Worm (Caenorhabditis elegans) whole organism, L4 larva: ENCODE results near the gene srt-45.

ENCODE experiments used
- D1046.2 ChIP-seq: fragments of 200-800 bp; sonication (Bioruptor generic); IDR thresholded peaks from 2 replicates; pipeline ENCODE4 v1.3.6; 2022; ENCODE audit warnings: missing genetic modification characterization, missing compliant biosample characterization
- Y75B8A.6 ChIP-seq: fragments of 200-800 bp; sonication (Bioruptor generic); IDR thresholded peaks from 2 replicates; pipeline ENCODE4 v1.3.6; 2022; ENCODE audit warnings: missing genetic modification reagents, missing genetic modification characterization, missing compliant biosample characterization
- ZK337.2 ChIP-seq: fragments of 200-800 bp; sonication (Bioruptor generic); IDR thresholded peaks from 2 replicates; pipeline ENCODE4 v1.3.6; 2022; ENCODE audit warnings: missing genetic modification reagents, missing genetic modification characterization, missing compliant biosample characterization
- ZK546.5 ChIP-seq, 2 experiments: sonication (generic microtip); optimal IDR thresholded peaks; 2 replicates each; lab custom pipeline; 2017; ENCODE audit warnings: missing biosample characterization in 2 of 2, missing genetic modification characterization in 2 of 2
- aha-1 ChIP-seq: fragments of 150-350 bp; peaks from one replicate; lab custom pipeline; 2014; ENCODE audit warnings: missing biosample characterization, missing genetic modification characterization
- attf-4 ChIP-seq: sonication (generic microtip); optimal IDR thresholded peaks from 3 replicates; lab custom pipeline; 2017; ENCODE audit warnings: missing biosample characterization, missing genetic modification characterization
- ceh-28 ChIP-seq: fragments of 150-350 bp; optimal IDR thresholded peaks from 2 replicates; lab custom pipeline; 2014; ENCODE audit warnings: missing biosample characterization, missing genetic modification reagents, missing genetic modification characterization
- daf-16 ChIP-seq, 3 experiments: sonication (generic microtip); optimal IDR thresholded peaks; 2 replicates each; lab custom pipeline; 2016 to 2017; ENCODE audit warnings: missing genetic modification characterization in 3 of 3, missing genetic modification reagents in 3 of 3, mild to moderate bottlenecking in 2 of 3, missing compliant biosample characterization in 2 of 3, missing biosample characterization in 1 of 3, moderate library complexity in 1 of 3
- daf-19 ChIP-seq: fragments of 200-800 bp; sonication (Bioruptor generic); conservative IDR thresholded peaks from 2 replicates; pipeline ENCODE4 v1.3.6; 2022; ENCODE audit warnings: missing genetic modification characterization, missing compliant biosample characterization
- dmd-6 ChIP-seq: fragments of 200-800 bp; sonication (Bioruptor generic); IDR thresholded peaks from 2 replicates; pipeline ENCODE4 v1.3.6; 2022; ENCODE audit warnings: missing genetic modification reagents, missing genetic modification characterization, missing compliant biosample characterization
- dmd-8 ChIP-seq: fragments of 200-800 bp; sonication (Bioruptor generic); IDR thresholded peaks from 2 replicates; pipeline ENCODE4 v1.3.6; 2022; ENCODE audit warnings: missing genetic modification characterization, missing compliant biosample characterization
- dve-1 ChIP-seq: sonication (generic microtip); optimal IDR thresholded peaks from 2 replicates; lab custom pipeline; 2017; ENCODE audit warnings: antibody characterized with exemption, mild to moderate bottlenecking, missing genetic modification characterization, missing compliant biosample characterization; ENCODE audit not compliant: insufficient read depth
- hlh-11 ChIP-seq: fragments of 200-800 bp; sonication (Bioruptor generic); optimal IDR thresholded peaks from 2 replicates; lab custom pipeline; 2018; ENCODE audit warnings: mild to moderate bottlenecking, missing genetic modification characterization, missing compliant biosample characterization
- lin-1 ChIP-seq: fragments of 200-800 bp; sonication (Bioruptor generic); IDR thresholded peaks from 2 replicates; pipeline ENCODE4 v1.3.6; 2022; ENCODE audit warnings: missing genetic modification reagents, missing genetic modification characterization, missing compliant biosample characterization
- lin-38 ChIP-seq: fragments of 200-800 bp; sonication (Bioruptor generic); IDR thresholded peaks from 2 replicates; pipeline ENCODE4 v1.3.6; 2022; ENCODE audit warnings: missing genetic modification reagents, missing genetic modification characterization, missing compliant biosample characterization
- lin-39 ChIP-seq: fragments of 150-350 bp; optimal IDR thresholded peaks from 2 replicates; lab custom pipeline; 2014; ENCODE audit warnings: missing biosample characterization, missing genetic modification reagents, missing genetic modification characterization
- lir-3 ChIP-seq: sonication (generic microtip); optimal IDR thresholded peaks from 2 replicates; lab custom pipeline; 2016; ENCODE audit warnings: mild to moderate bottlenecking, missing genetic modification characterization, missing compliant biosample characterization
- lsy-2 ChIP-seq, 2 experiments: fragments of 150-350 bp in 1 of 2; sonication (generic microtip) in 1 of 2; optimal IDR thresholded peaks; 2 replicates each; lab custom pipeline; 2014 to 2017; ENCODE audit warnings: missing biosample characterization in 2 of 2, missing genetic modification characterization in 2 of 2
- madf-5 ChIP-seq, 2 experiments: fragments of 200-800 bp; sonication (Bioruptor generic); IDR thresholded peaks; 2 replicates each; pipeline ENCODE4 v1.3.6; 2022; ENCODE audit warnings: missing compliant biosample characterization in 2 of 2, missing genetic modification characterization in 2 of 2
- mdl-1 ChIP-seq, 2 experiments: fragments of 150-350 bp in 1 of 2; sonication (generic microtip) in 1 of 2; optimal IDR thresholded peaks; 2 replicates each; lab custom pipeline; 2014 to 2017; ENCODE audit warnings: missing biosample characterization in 2 of 2, missing genetic modification characterization in 2 of 2
- mxl-3 ChIP-seq: fragments of 200-800 bp; sonication (Bioruptor generic); optimal IDR thresholded peaks from 2 replicates; lab custom pipeline; 2018; ENCODE audit warnings: mild to moderate bottlenecking, missing genetic modification characterization, missing compliant biosample characterization
- nhr-28 ChIP-seq: fragments of 150-350 bp; optimal IDR thresholded peaks from 2 replicates; lab custom pipeline; 2014; ENCODE audit warnings: missing biosample characterization, missing genetic modification characterization
- nhr-77 ChIP-seq: fragments of 150-350 bp; optimal IDR thresholded peaks from 2 replicates; lab custom pipeline; 2014; ENCODE audit warnings: missing biosample characterization, missing genetic modification characterization
- php-3 ChIP-seq: fragments of 200-800 bp; sonication (Bioruptor generic); IDR thresholded peaks from 2 replicates; pipeline ENCODE4 v1.3.6; 2022; ENCODE audit warnings: missing genetic modification reagents, missing genetic modification characterization, missing compliant biosample characterization
- pqm-1 ChIP-seq: sonication (generic microtip); optimal IDR thresholded peaks from 2 replicates; lab custom pipeline; 2017; ENCODE audit warnings: missing biosample characterization, missing genetic modification characterization
- set-16 ChIP-seq: fragments of 200-800 bp; sonication (Bioruptor generic); IDR thresholded peaks from 2 replicates; pipeline ENCODE4 v1.3.6; 2022; ENCODE audit warnings: missing genetic modification reagents, missing genetic modification characterization, missing compliant biosample characterization
- skn-1 ChIP-seq: fragments of 150-350 bp; optimal IDR thresholded peaks from 2 replicates; lab custom pipeline; 2014; ENCODE audit warnings: missing biosample characterization, missing genetic modification characterization
- spr-3 ChIP-seq: fragments of 200-800 bp; sonication (Bioruptor generic); optimal IDR thresholded peaks from 2 replicates; lab custom pipeline; 2018; ENCODE audit warnings: mild to moderate bottlenecking, missing genetic modification characterization, missing compliant biosample characterization
- tra-1 ChIP-seq: fragments of 200-800 bp; sonication (Bioruptor generic); IDR thresholded peaks from 2 replicates; pipeline ENCODE4 v1.3.6; 2022; ENCODE audit warnings: missing genetic modification reagents, missing genetic modification characterization, missing compliant biosample characterization
- zfp-2 ChIP-seq: sonication (generic microtip); optimal IDR thresholded peaks from 2 replicates; lab custom pipeline; 2016; ENCODE audit warnings: mild to moderate bottlenecking, missing genetic modification characterization, missing compliant biosample characterization
- ztf-7 ChIP-seq: fragments of 150-350 bp; optimal IDR thresholded peaks from 2 replicates; lab custom pipeline; 2014; ENCODE audit warnings: missing biosample characterization, missing genetic modification characterization

The srt-45 gene

DNA sequence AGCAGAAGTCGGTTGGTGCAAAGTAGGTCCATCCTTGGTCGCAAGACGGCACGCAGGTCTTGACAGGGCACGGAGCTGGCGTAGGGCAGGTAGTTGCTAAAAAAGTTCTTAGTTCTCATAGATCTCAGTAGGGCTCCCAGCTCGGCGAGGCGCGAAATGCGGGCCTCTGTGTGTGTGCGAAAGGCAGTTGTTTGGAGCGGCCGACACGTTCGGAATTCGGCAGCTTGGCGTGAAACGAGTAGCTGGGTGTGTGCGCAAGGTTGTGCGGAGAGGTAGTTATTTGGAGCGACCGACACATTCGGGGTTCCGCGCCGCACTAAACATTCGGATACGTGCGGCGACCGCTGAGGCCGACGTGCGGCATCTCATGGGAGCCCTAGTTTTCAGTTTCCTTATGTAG, 31.1 kb upstream of the srt-45 start:
- TF ChIP-seq set-16 (GFP tag; lab: Robert Waterston, UW) (peak; percentile 76), lin-1 (no peak)
- TF ChIP-seq, all 104 proteins: peak for 1

DNA sequence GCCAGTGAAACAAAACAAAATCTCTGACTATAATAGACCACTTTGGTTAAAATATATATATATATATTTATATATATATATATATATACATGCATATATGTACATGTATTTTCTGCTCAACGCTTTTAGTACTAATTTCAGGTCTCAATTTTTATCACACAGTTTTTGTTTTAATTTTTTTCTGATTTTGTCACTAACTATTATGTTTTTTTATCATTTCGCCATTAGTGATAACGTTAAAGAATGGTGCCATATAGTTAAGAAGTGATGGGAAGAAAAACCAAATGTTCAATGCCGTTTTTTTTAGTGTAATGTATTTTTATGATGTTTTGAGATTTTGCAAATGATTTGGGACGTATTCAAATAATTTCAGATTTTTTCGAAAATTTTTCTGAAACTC, 29.6 kb upstream of the srt-45 start:
- TF ChIP-seq dmd-8 (GFP tag; lab: Robert Waterston, UW) (no peak), Y75B8A.6 (GFP tag; lab: Robert Waterston, UW) (no peak), spr-3 (GFP tag; lab: Kevin White, UChicago) (no peak), tra-1 (GFP tag; lab: Robert Waterston, UW) (no peak), lin-38 (GFP tag; lab: Robert Waterston, UW) (no peak), aha-1 (tag; lab: Kevin White, UChicago) (no peak), ZK337.2 (GFP tag; lab: Robert Waterston, UW) (no peak), ceh-28 (tag; lab: Kevin White, UChicago) (no peak), pqm-1 (tag; lab: Kevin White, UChicago) (peak; percentile 13), madf-5 (GFP tag; IDR thresholded peaks at IDR 0.05; lab: Robert Waterston, UW) (no peak), lin-1 (no peak), nhr-28 (tag; lab: Kevin White, UChicago) (peak; percentile 59), attf-4 (tag; lab: Kevin White, UChicago) (no peak), lsy-2 (tag; optimal IDR thresholded peaks at IDR 0.05; lab: Kevin White, UChicago) (no peak), php-3 (0 out of 2 replicates have a peak, but pooled peaks have one; percentile 50)

DNA sequence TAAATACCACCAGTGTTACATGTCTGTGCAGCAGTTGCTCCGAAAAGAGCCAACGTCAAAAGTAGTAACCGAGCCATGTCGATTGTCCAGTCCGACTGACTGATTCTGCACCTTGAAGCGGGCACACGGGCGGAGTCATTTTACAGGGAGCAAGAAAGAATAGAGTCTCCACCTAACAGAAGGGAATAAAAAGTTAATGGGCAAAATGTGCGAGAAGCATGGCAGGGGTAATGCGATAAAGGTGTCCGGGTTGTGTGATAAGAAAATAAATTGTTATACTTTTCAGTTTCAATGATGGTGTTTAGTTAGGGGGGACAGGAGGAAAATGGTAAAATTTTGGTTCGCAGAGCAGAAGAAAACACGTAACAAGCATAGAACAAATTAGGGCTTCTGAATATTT, 28.7 kb upstream of the srt-45 start, which contains the start of gene clec-50:
TSS of gene clec-50 (minus strand) at position 109 of the 400 bp plus-strand sequence.
- TF ChIP-seq hlh-11 (tag; lab: Kevin White, UChicago) (peak; percentile 68), dve-1 (tag; lab: Kevin White, UChicago) (peak; percentile 35), daf-19 (GFP tag; lab: Robert Waterston, UW) (no peak), dmd-6 (peak; percentile 95), nhr-77 (tag; lab: Kevin White, UChicago) (peak; percentile 25), zfp-2 (tag; lab: Kevin White, UChicago) (no peak), daf-16 (GFP tag; optimal IDR thresholded peaks at IDR 0.05; lab: Kevin White, UChicago) (no peak), daf-16 (tag; optimal IDR thresholded peaks at IDR 0.05; lab: Kevin White, UChicago) (peak; percentile 51), php-3 (peak; percentile 80), mxl-3 (GFP tag; lab: Kevin White, UChicago) (peak; percentile 89), skn-1 (tag; lab: Kevin White, UChicago) (no peak), nhr-28 (tag; lab: Kevin White, UChicago) (peak; percentile 75), pqm-1 (tag; lab: Kevin White, UChicago) (peak; percentile 84), lin-39 (tag; lab: Kevin White, UChicago) (no peak), mdl-1 (tag; optimal IDR thresholded peaks at IDR 0.05; lab: Kevin White, UChicago) (no peak), lin-1 (0 out of 2 replicates have a peak, but pooled peaks have one; percentile 14)
- TF ChIP-seq, all 104 proteins: peak for 10

DNA sequence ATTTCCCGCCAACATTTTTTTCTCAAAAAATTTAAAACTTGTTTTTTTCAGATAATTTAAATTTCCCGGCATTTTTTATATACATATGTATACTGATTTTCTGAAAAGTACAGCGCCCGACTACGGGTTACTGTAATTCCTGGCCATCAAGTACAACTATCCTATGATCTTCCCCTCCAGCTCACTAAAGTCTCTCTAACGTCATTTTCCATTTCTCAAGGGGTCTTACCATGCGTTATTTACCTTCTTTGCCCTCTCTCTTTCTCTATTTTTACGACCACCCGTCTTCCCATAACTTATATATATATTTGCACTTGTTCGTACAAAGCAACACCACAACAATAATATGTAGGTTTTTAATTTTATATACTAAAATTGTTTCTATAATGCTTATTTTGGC, 27.7 kb upstream of the srt-45 start, which contains the start of gene W04E12.9:
TSS of gene W04E12.9 (plus strand) at position 301 of the 400 bp plus-strand sequence.
- TF ChIP-seq ztf-7 (tag; lab: Kevin White, UChicago) (no peak), ZK546.5 (tag; optimal IDR thresholded peaks at IDR 0.05; lab: Kevin White, UChicago) (no peak)
- TF ChIP-seq, all 104 proteins: peak for 0

DNA sequence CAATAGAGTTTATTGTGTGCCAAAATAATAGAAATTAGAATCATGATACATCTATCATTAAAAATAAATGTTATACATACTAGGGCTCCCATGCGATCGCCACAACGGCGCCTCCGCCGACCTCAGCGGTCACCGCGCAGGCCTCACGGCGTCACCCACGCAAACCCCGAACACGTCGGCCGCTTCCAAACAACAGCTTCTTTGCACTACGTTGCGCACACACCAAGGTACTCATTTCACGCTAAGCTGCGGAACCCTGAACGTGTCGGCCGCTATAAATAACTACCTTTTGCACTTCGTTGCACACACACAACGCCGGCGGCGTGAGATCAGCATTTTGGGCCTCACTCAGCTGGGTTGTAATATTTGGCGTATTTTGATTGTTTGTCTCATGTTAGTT, 24.6 kb upstream of the srt-45 start:
- TF ChIP-seq aha-1 (tag; lab: Kevin White, UChicago) (peak; percentile 77), set-16 (GFP tag; lab: Robert Waterston, UW) (peak; percentile 77), lir-3 (tag; lab: Kevin White, UChicago) (no peak), D1046.2 (GFP tag; lab: Robert Waterston, UW) (no peak)
